Fruit fly (Drosophila melanogaster) whole organism, prepupa: ENCODE results near the gene CG32074.

Experiments used
- Blimp-1 ChIP-seq: fragments of 200-800 bp; sonication (Bioruptor generic); optimal IDR thresholded peaks from 3 replicates; lab custom pipeline; 2017; ENCODE audit warnings: missing biosample characterization, missing genetic modification characterization, mild to moderate bottlenecking, moderate library complexity, missing genetic modification reagents
- CG10631 ChIP-seq: fragments of 200-800 bp; sonication (Bioruptor generic); optimal IDR thresholded peaks from 2 replicates; lab custom pipeline; 2016; ENCODE audit warnings: missing biosample characterization, missing genetic modification characterization
- CG10669 ChIP-seq: fragments of 200-800 bp; sonication (Bioruptor generic); optimal IDR thresholded peaks from 3 replicates; lab custom pipeline; 2018; ENCODE audit warnings: missing biosample characterization, mild to moderate bottlenecking, missing genetic modification characterization, moderate library complexity
- CG11762 ChIP-seq: fragments of 200-800 bp; sonication (Bioruptor generic); optimal IDR thresholded peaks from 3 replicates; lab custom pipeline; 2016; ENCODE audit warnings: missing biosample characterization, missing genetic modification characterization; ENCODE audit not compliant: insufficient read depth
- CG11902 ChIP-seq: fragments of 200-800 bp; sonication (Bioruptor generic); optimal IDR thresholded peaks from 3 replicates; lab custom pipeline; 2016; ENCODE audit warnings: missing biosample characterization, missing genetic modification characterization
- CG15336 ChIP-seq: fragments of 200-800 bp; sonication (Bioruptor generic); IDR thresholded peaks from 2 replicates; pipeline ENCODE4 v1.3.6; 2022; ENCODE audit warnings: missing biosample characterization, missing genetic modification characterization
- CG16779 ChIP-seq: fragments of 200-800 bp; sonication (Bioruptor generic); optimal IDR thresholded peaks from 3 replicates; lab custom pipeline; 2017; ENCODE audit warnings: missing biosample characterization, mild to moderate bottlenecking, missing genetic modification characterization
- CG3032 ChIP-seq: fragments of 200-800 bp; optimal IDR thresholded peaks from 2 replicates; lab custom pipeline; 2019; ENCODE audit warnings: missing biosample characterization, mild to moderate bottlenecking, missing genetic modification characterization, moderate library complexity
- CG31627 ChIP-seq: fragments of 200-800 bp; sonication (Bioruptor generic); optimal IDR thresholded peaks from 3 replicates; lab custom pipeline; 2016; ENCODE audit warnings: missing biosample characterization, missing genetic modification characterization
- CG32006 ChIP-seq: fragments of 200-800 bp; sonication (Bioruptor generic); optimal IDR thresholded peaks from 3 replicates; lab custom pipeline; 2017; ENCODE audit warnings: missing biosample characterization, mild to moderate bottlenecking, missing genetic modification characterization
- CG34406 ChIP-seq: fragments of 200-800 bp; sonication (Bioruptor generic); optimal IDR thresholded peaks from 3 replicates; lab custom pipeline; 2016; ENCODE audit warnings: missing biosample characterization, missing genetic modification characterization
- CG6163 ChIP-seq: fragments of 200-800 bp; sonication (Bioruptor generic); IDR thresholded peaks from 3 replicates; pipeline ENCODE4 v1.3.6; 2022; ENCODE audit warnings: missing biosample characterization, missing genetic modification characterization
- CG6276 ChIP-seq: fragments of 200-800 bp; sonication (Bioruptor generic); optimal IDR thresholded peaks from 2 replicates; lab custom pipeline; 2017; ENCODE audit warnings: missing biosample characterization, mild to moderate bottlenecking, missing genetic modification characterization
- CG6792 ChIP-seq: fragments of 200-800 bp; sonication (Bioruptor generic); optimal IDR thresholded peaks from 3 replicates; lab custom pipeline; 2016; ENCODE audit warnings: missing biosample characterization, missing genetic modification characterization
- CG6854 ChIP-seq: fragments of 200-800 bp; sonication (Bioruptor generic); optimal IDR thresholded peaks from 2 replicates; lab custom pipeline; 2017; ENCODE audit warnings: missing biosample characterization, mild to moderate bottlenecking, missing genetic modification characterization
- CG7368 ChIP-seq: fragments of 200-800 bp; sonication (Bioruptor generic); optimal IDR thresholded peaks from 3 replicates; lab custom pipeline; 2016; ENCODE audit warnings: missing biosample characterization, missing genetic modification characterization
- CG8119 ChIP-seq: fragments of 200-800 bp; sonication (Bioruptor generic); IDR thresholded peaks from 3 replicates; pipeline ENCODE4 v1.3.6; 2022; ENCODE audit warnings: missing biosample characterization, missing genetic modification characterization
- CG9139 ChIP-seq: fragments of 200-800 bp; sonication (Bioruptor generic); optimal IDR thresholded peaks from 3 replicates; lab custom pipeline; 2017; ENCODE audit warnings: missing biosample characterization, mild to moderate bottlenecking, missing genetic modification characterization
- Eip75B ChIP-seq: fragments of 200-800 bp; sonication (Bioruptor generic); optimal IDR thresholded peaks from 3 replicates; lab custom pipeline; 2016; ENCODE audit warnings: missing biosample characterization, missing genetic modification characterization
- Eip78C ChIP-seq: fragments of 200-800 bp; sonication (Bioruptor generic); peaks from one replicate; lab custom pipeline; 2016; ENCODE audit warnings: missing biosample characterization, missing genetic modification characterization
- Eip93F ChIP-seq: fragments of 200-800 bp; sonication (Bioruptor generic); optimal IDR thresholded peaks from 2 replicates; lab custom pipeline; 2016; ENCODE audit warnings: missing biosample characterization, mild to moderate bottlenecking, missing genetic modification characterization
- Ets21C ChIP-seq: fragments of 200-800 bp; sonication (Bioruptor generic); optimal IDR thresholded peaks from 3 replicates; lab custom pipeline; 2016; ENCODE audit warnings: missing biosample characterization, missing genetic modification characterization
- Hr39 ChIP-seq: fragments of 200-800 bp; sonication (Bioruptor generic); optimal IDR thresholded peaks from 2 replicates; lab custom pipeline; 2016; ENCODE audit warnings: missing biosample characterization, missing genetic modification characterization
- OdsH ChIP-seq: fragments of 200-800 bp; sonication (Bioruptor generic); optimal IDR thresholded peaks from 3 replicates; lab custom pipeline; 2016; ENCODE audit warnings: missing biosample characterization, missing genetic modification characterization
- Smox ChIP-seq: fragments of 200-800 bp; sonication (Bioruptor generic); optimal IDR thresholded peaks from 3 replicates; lab custom pipeline; 2016; ENCODE audit warnings: missing biosample characterization, missing genetic modification characterization
- Sox14 ChIP-seq: fragments of 200-800 bp; sonication (Bioruptor generic); optimal IDR thresholded peaks from 3 replicates; lab custom pipeline; 2016; ENCODE audit warnings: missing biosample characterization, missing genetic modification characterization
- achi ChIP-seq: fragments of 200-800 bp; sonication (Bioruptor generic); optimal IDR thresholded peaks from 3 replicates; lab custom pipeline; 2016; ENCODE audit warnings: missing biosample characterization, missing genetic modification characterization
- cyc ChIP-seq: fragments of 200-800 bp; sonication (Bioruptor generic); optimal IDR thresholded peaks from 3 replicates; lab custom pipeline; 2016; ENCODE audit warnings: missing biosample characterization, missing genetic modification characterization
- dac ChIP-seq: fragments of 200-800 bp; sonication (Bioruptor generic); optimal IDR thresholded peaks from 2 replicates; lab custom pipeline; 2017; ENCODE audit warnings: missing biosample characterization, mild to moderate bottlenecking, missing genetic modification characterization
- dsx ChIP-seq: fragments of 200-800 bp; optimal IDR thresholded peaks from 3 replicates; lab custom pipeline; 2019; ENCODE audit warnings: missing biosample characterization, mild to moderate bottlenecking, missing genetic modification characterization, moderate library complexity; ENCODE audit not compliant: poor library complexity, severe bottlenecking
- eg ChIP-seq: fragments of 200-800 bp; sonication (Bioruptor generic); IDR thresholded peaks from 3 replicates; pipeline ENCODE4 v1.3.6; 2022; ENCODE audit warnings: missing biosample characterization, missing genetic modification characterization
- fd59A ChIP-seq: fragments of 200-800 bp; sonication (Bioruptor generic); optimal IDR thresholded peaks from 2 replicates; lab custom pipeline; 2017; ENCODE audit warnings: missing biosample characterization, mild to moderate bottlenecking, missing genetic modification characterization, missing genetic modification reagents
- fd85E ChIP-seq: fragments of 200-800 bp; sonication (Bioruptor generic); optimal IDR thresholded peaks from 3 replicates; lab custom pipeline; 2016; ENCODE audit warnings: missing biosample characterization, missing genetic modification characterization
- fkh ChIP-seq: fragments of 200-800 bp; sonication (Bioruptor generic); optimal IDR thresholded peaks from 3 replicates; lab custom pipeline; 2017; ENCODE audit warnings: missing biosample characterization, mild to moderate bottlenecking, missing genetic modification characterization, moderate library complexity
- lz ChIP-seq: fragments of 200-800 bp; sonication (Bioruptor generic); optimal IDR thresholded peaks from 3 replicates; lab custom pipeline; 2016; ENCODE audit warnings: missing biosample characterization, missing genetic modification characterization
- pdm3 ChIP-seq: fragments of 200-800 bp; sonication (Bioruptor generic); optimal IDR thresholded peaks from 3 replicates; lab custom pipeline; 2016; ENCODE audit warnings: missing biosample characterization, missing genetic modification characterization
- spab ChIP-seq: fragments of 200-800 bp; sonication (Bioruptor generic); optimal IDR thresholded peaks from 2 replicates; lab custom pipeline; 2017; ENCODE audit warnings: missing biosample characterization, mild to moderate bottlenecking, missing genetic modification characterization, missing genetic modification reagents
- svp ChIP-seq: fragments of 200-800 bp; sonication (Bioruptor generic); peaks from one replicate; lab custom pipeline; 2016; ENCODE audit warnings: missing biosample characterization, missing genetic modification characterization
- vri ChIP-seq: fragments of 200-800 bp; sonication (Bioruptor generic); optimal IDR thresholded peaks from 3 replicates; lab custom pipeline; 2016; ENCODE audit warnings: missing biosample characterization, mild to moderate bottlenecking, missing genetic modification characterization

The CG32074 gene

dm6 chr3L:11113198-11114197, 18.6 kb downstream of the CG32074 start, which contains the start of gene Sod1 (continued):
- TF ChIP-seq CG9139 (GFP tag; lab: Kevin White, UChicago): peak; percentile 88

- no peak for TF ChIP-seq CG11902 (GFP tag; lab: Kevin White, UChicago)
- no peak for TF ChIP-seq CG7368 (GFP tag; lab: Kevin White, UChicago)
- no peak for TF ChIP-seq CG6792 (GFP tag; lab: Kevin White, UChicago)
- TF ChIP-seq fkh (GFP tag; lab: Kevin White, UChicago): no peak
- TF ChIP-seq CG32006 (GFP tag; lab: Kevin White, UChicago): no peak
- no peak for TF ChIP-seq OdsH
- no peak for TF ChIP-seq CG6163 (GFP tag; lab: Robert Waterston, UW)
- no peak for TF ChIP-seq Eip75B (GFP tag; lab: Kevin White, UChicago)
- TF ChIP-seq Eip78C (GFP tag; lab: Kevin White, UChicago): no peak
- TF ChIP-seq Sox14 (GFP tag; lab: Kevin White, UChicago): no peak
- no peak for TF ChIP-seq CG10631 (GFP tag; lab: Kevin White, UChicago)
- no peak for TF ChIP-seq vri (GFP tag; lab: Kevin White, UChicago)
Observed at dm6 chr3L:11112427-11112826, 19.7 kb downstream of the CG32074 start.

DNA sequence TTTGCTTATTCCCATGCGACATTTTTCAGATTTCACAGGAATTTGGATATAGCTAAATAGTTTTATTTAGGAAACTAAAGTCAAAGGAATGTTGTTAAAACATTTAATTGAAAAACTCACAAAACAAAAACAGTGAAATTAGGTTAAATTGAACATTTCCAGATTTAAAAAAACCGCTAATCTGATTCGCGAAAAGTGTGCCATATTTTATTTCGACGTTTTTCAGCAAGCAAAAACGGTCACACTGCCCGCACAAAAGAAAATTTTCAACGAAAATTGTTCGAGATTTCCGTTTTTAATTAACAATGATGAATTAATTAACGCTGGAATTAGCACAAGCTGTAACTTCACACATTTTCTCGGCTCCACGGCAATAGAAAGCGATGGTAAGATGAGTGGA, 22.7 kb downstream of the CG32074 start, which contains the start of the genes CG34012 and emei:
Gene CG34012 (minus strand): TSS at position 52 of the 400 bp plus-strand sequence.
Gene emei (plus strand): TSS at position 237 of the 400 bp plus-strand sequence.
- no peak for TF ChIP-seq CG16779 (tag; lab: Kevin White, UChicago)
- TF ChIP-seq Sox14 (GFP tag; lab: Kevin White, UChicago): peak; percentile 6

dm6 chr3L:11107935-11108334, 24.2 kb downstream of the CG32074 start, which contains the start of gene CG12522:
Gene CG12522 (plus strand): TSS chr3L:11108235.
- no peak for TF ChIP-seq svp (GFP tag; lab: Kevin White, UChicago)
- TF ChIP-seq CG31627: no peak
- no peak for TF ChIP-seq cyc (GFP tag; lab: Kevin White, UChicago)
- no peak for TF ChIP-seq CG15336 (GFP tag; lab: Robert Waterston, UW)
- no peak for TF ChIP-seq CG3032
- TF ChIP-seq fd85E (GFP tag; lab: Kevin White, UChicago): no peak
- no peak for TF ChIP-seq Smox (GFP tag; lab: Kevin White, UChicago)
- TF ChIP-seq Eip93F (GFP tag; lab: Kevin White, UChicago): no peak
- TF ChIP-seq achi: no peak
- TF ChIP-seq Hr39 (GFP tag; lab: Kevin White, UChicago): no peak
- no peak for TF ChIP-seq dac (GFP tag; lab: Kevin White, UChicago)
- no peak for TF ChIP-seq CG6854 (GFP tag; lab: Kevin White, UChicago)
- TF ChIP-seq, all 60 proteins: peak for 0

- no peak for TF ChIP-seq CG11762 (GFP tag; lab: Kevin White, UChicago)
Observed at dm6 chr3L:11107432-11107831, 24.7 kb downstream of the CG32074 start, which contains the start of gene CG32073. Gene CG32073 (minus strand): TSS chr3L:11107582.

DNA sequence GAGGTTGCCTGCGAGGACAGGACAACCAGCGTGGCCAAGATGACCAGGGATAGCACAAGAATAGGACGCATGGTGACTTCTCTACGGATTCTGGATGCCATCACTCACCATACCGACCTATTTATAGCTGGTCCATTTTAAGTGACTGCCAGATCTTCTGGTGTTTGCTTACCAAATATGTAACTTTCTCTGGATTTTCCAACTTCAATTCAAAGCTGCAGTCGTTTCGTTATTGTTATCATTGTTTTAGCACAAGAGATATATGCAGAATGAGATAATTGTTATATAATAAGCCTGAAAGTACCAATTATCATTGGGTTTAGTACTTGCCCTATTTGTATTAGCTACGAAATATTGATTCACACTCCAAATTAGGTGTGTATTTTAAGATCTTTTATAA, 28.3 kb downstream of the CG32074 start, which contains the start of gene CG32071:
Gene CG32071 (minus strand): TSS at position 101 of the 400 bp plus-strand sequence.
- TF ChIP-seq pdm3 (GFP tag; lab: Kevin White, UChicago) (no peak), CG34406 (GFP tag; lab: Kevin White, UChicago) (no peak), CG6276 (no peak), spab (GFP tag; lab: Kevin White, UChicago) (no peak), dsx (no peak), CG6854 (GFP tag; lab: Kevin White, UChicago) (no peak), Blimp-1 (no peak), fd85E (GFP tag; lab: Kevin White, UChicago) (no peak), CG10669 (GFP tag; lab: Kevin White, UChicago) (no peak), Ets21C (no peak), CG16779 (tag; lab: Kevin White, UChicago) (no peak), eg (GFP tag; lab: Robert Waterston, UW) (no peak), fd59A (GFP tag; lab: Kevin White, UChicago) (no peak), Eip78C (GFP tag; lab: Kevin White, UChicago) (no peak), lz (GFP tag; lab: Kevin White, UChicago) (no peak), CG8119 (no peak), CG15336 (GFP tag; lab: Robert Waterston, UW) (no peak), CG10631 (GFP tag; lab: Kevin White, UChicago) (no peak)
